Fruit fly (Drosophila melanogaster) whole organism, embryonic: ENCODE measurements around the gene Eig71Ej.

Source experiments
- Asciz ChIP-seq: fragments of 200-800 bp; sonication (Bioruptor generic); optimal IDR thresholded peaks from 2 replicates; lab custom pipeline; 2017; ENCODE audit warnings: missing biosample characterization, mild to moderate bottlenecking, missing genetic modification characterization, missing genetic modification reagents
- B-H1 ChIP-seq: fragments of 200-800 bp; sonication (Bioruptor generic); IDR thresholded peaks from 3 replicates; pipeline ENCODE4 v1.3.6; 2022; ENCODE audit warnings: missing biosample characterization, missing genetic modification characterization
- C15 ChIP-seq: fragments of 200-800 bp; sonication (Bioruptor generic); IDR thresholded peaks from 3 replicates; pipeline ENCODE4 v1.3.6; 2022; ENCODE audit warnings: missing biosample characterization, missing genetic modification characterization
- CG11085 ChIP-seq: fragments of 200-800 bp; sonication (Bioruptor generic); IDR thresholded peaks from 2 replicates; pipeline ENCODE4 v1.3.6; 2022; ENCODE audit warnings: missing biosample characterization, missing genetic modification characterization
- CG11504 ChIP-seq: fragments of 200-800 bp; sonication (Bioruptor generic); optimal IDR thresholded peaks from 3 replicates; lab custom pipeline; 2019; ENCODE audit warnings: missing biosample characterization, mild to moderate bottlenecking, missing genetic modification characterization, moderate library complexity
- CG11696 ChIP-seq: fragments of 200-800 bp; sonication (Bioruptor generic); IDR thresholded peaks from 2 replicates; pipeline ENCODE4 v1.3.6; 2022; ENCODE audit warnings: missing biosample characterization, missing genetic modification characterization
- CG12104 ChIP-seq: fragments of 200-800 bp; sonication (Bioruptor generic); optimal IDR thresholded peaks from 3 replicates; lab custom pipeline; 2016; ENCODE audit warnings: missing biosample characterization, missing genetic modification characterization
- CG1529 ChIP-seq: fragments of 200-800 bp; sonication (Bioruptor generic); optimal IDR thresholded peaks from 3 replicates; lab custom pipeline; 2018; ENCODE audit warnings: missing biosample characterization, missing genetic modification characterization
- CG15479 ChIP-seq: fragments of 200-800 bp; sonication (Bioruptor generic); optimal IDR thresholded peaks from 3 replicates; lab custom pipeline; 2019; ENCODE audit warnings: missing biosample characterization, mild to moderate bottlenecking, missing genetic modification characterization, moderate library complexity
- CG16813 ChIP-seq: fragments of 200-800 bp; sonication (Bioruptor generic); IDR thresholded peaks from 3 replicates; pipeline ENCODE4 v1.3.6; 2022; ENCODE audit warnings: missing biosample characterization, missing genetic modification characterization; ENCODE audit not compliant: partially characterized antibody
- CG17802 ChIP-seq: fragments of 200-800 bp; sonication (Bioruptor generic); optimal IDR thresholded peaks from 2 replicates; lab custom pipeline; 2018; ENCODE audit warnings: missing biosample characterization, mild to moderate bottlenecking, missing genetic modification characterization, moderate library complexity
- CG18262 ChIP-seq: fragments of 200-800 bp; optimal IDR thresholded peaks from 3 replicates; lab custom pipeline; 2019; ENCODE audit warnings: missing biosample characterization, mild to moderate bottlenecking, missing genetic modification characterization, moderate library complexity
- CG1832 ChIP-seq: fragments of 200-800 bp; sonication (Bioruptor generic); optimal IDR thresholded peaks from 2 replicates; lab custom pipeline; 2017; ENCODE audit warnings: missing biosample characterization, mild to moderate bottlenecking, missing genetic modification characterization, inconsistent platforms
- CG2712 ChIP-seq: fragments of 200-800 bp; optimal IDR thresholded peaks from 3 replicates; lab custom pipeline; 2019; ENCODE audit warnings: missing biosample characterization, mild to moderate bottlenecking, missing genetic modification characterization, moderate library complexity
- CG2875 ChIP-seq: fragments of 200-800 bp; sonication (Bioruptor generic); optimal IDR thresholded peaks from 2 replicates; lab custom pipeline; 2017; ENCODE audit warnings: missing biosample characterization, mild to moderate bottlenecking, missing genetic modification characterization, missing genetic modification reagents
- CG32767 ChIP-seq: fragments of 200-800 bp; sonication (Bioruptor generic); IDR thresholded peaks from 2 replicates; pipeline ENCODE4 v1.3.6; 2022; ENCODE audit warnings: missing biosample characterization, missing genetic modification characterization
- CG34224 ChIP-seq: fragments of 200-800 bp; sonication (Bioruptor generic); IDR thresholded peaks from 3 replicates; pipeline ENCODE4 v1.3.6; 2022; ENCODE audit warnings: missing biosample characterization, missing genetic modification characterization; ENCODE audit not compliant: partially characterized antibody
- CG4282 ChIP-seq: fragments of 200-800 bp; sonication (Bioruptor generic); optimal IDR thresholded peaks from 2 replicates; lab custom pipeline; 2016; ENCODE audit warnings: missing biosample characterization, missing genetic modification characterization
- CG6813 ChIP-seq: fragments of 200-800 bp; sonication (Bioruptor generic); optimal IDR thresholded peaks from 2 replicates; lab custom pipeline; 2017; ENCODE audit warnings: missing biosample characterization, missing genetic modification characterization, mild to moderate bottlenecking, moderate library complexity, missing genetic modification reagents
- CG8089 ChIP-seq: fragments of 200-800 bp; sonication (Bioruptor generic); optimal IDR thresholded peaks from 3 replicates; lab custom pipeline; 2016; ENCODE audit warnings: missing biosample characterization, missing genetic modification characterization
- CTCF ChIP-seq: fragments of 200-800 bp; sonication (Bioruptor generic); optimal IDR thresholded peaks from 2 replicates; lab custom pipeline; 2017; ENCODE audit warnings: missing biosample characterization, mild to moderate bottlenecking, missing genetic modification characterization, moderate library complexity
- Ets65A ChIP-seq: fragments of 200-800 bp; sonication (Bioruptor generic); peaks from one replicate; lab custom pipeline; 2016; ENCODE audit warnings: missing biosample characterization, missing genetic modification characterization
- Hr78 ChIP-seq, 2 experiments: fragments of 200-800 bp in 1 of 2; fragments of >200 bp in 1 of 2; sonication (Bioruptor generic) in 1 of 2; optimal IDR thresholded peaks; 2 replicates each; lab custom pipeline; 2017 to 2019; ENCODE audit warnings: missing biosample characterization in 2 of 2, missing genetic modification characterization in 2 of 2, mild to moderate bottlenecking in 1 of 2, moderate library complexity in 1 of 2
- Med ChIP-seq: fragments of 200-800 bp; sonication (Bioruptor generic); peaks from one replicate; lab custom pipeline; 2016; ENCODE audit warnings: missing biosample characterization, missing genetic modification characterization, mild to moderate bottlenecking, inconsistent platforms, moderate library complexity
- NFAT ChIP-seq: fragments of 200-800 bp; sonication (Bioruptor generic); IDR thresholded peaks from 2 replicates; pipeline ENCODE4 v1.3.6; 2022; ENCODE audit warnings: missing biosample characterization, missing genetic modification characterization
- Ptx1 ChIP-seq: fragments of 200-800 bp; sonication (Bioruptor generic); IDR thresholded peaks from 2 replicates; pipeline ENCODE4 v1.3.6; 2022; ENCODE audit warnings: missing biosample characterization, missing genetic modification characterization
- Tbp ChIP-seq: fragments of >200 bp; optimal IDR thresholded peaks from 2 replicates; lab custom pipeline; 2018; ENCODE audit warnings: missing biosample characterization, missing genetic modification characterization
- Xrp1 ChIP-seq: fragments of 200-800 bp; sonication (Bioruptor generic); IDR thresholded peaks from 2 replicates; pipeline ENCODE4 v1.3.6; 2022; ENCODE audit warnings: missing biosample characterization, missing genetic modification characterization
- ato ChIP-seq: fragments of 200-800 bp; sonication (Bioruptor generic); IDR thresholded peaks from 2 replicates; pipeline ENCODE4 v1.3.6; 2022; ENCODE audit warnings: missing biosample characterization, missing genetic modification characterization; ENCODE audit not compliant: partially characterized antibody
- chinmo ChIP-seq: fragments of 200-800 bp; sonication (Bioruptor generic); IDR thresholded peaks from 4 replicates; pipeline ENCODE4 v1.3.6; 2022; ENCODE audit warnings: missing biosample characterization, missing genetic modification characterization; ENCODE audit not compliant: partially characterized antibody
- ems ChIP-seq: fragments of 200-800 bp; sonication (Bioruptor generic); optimal IDR thresholded peaks from 3 replicates; lab custom pipeline; 2016; ENCODE audit warnings: missing biosample characterization, missing genetic modification characterization
- ewg ChIP-seq: fragments of 200-800 bp; sonication (Bioruptor generic); optimal IDR thresholded peaks from 3 replicates; lab custom pipeline; 2017; ENCODE audit warnings: mild to moderate bottlenecking, missing biosample characterization, missing genetic modification reagents, missing genetic modification characterization
- gce ChIP-seq: fragments of 200-800 bp; sonication (Bioruptor generic); IDR thresholded peaks from 3 replicates; pipeline ENCODE4 v1.3.6; 2022; ENCODE audit warnings: missing biosample characterization, missing genetic modification characterization
- jigr1 ChIP-seq: fragments of 200-800 bp; sonication (Bioruptor generic); IDR thresholded peaks from 3 replicates; pipeline ENCODE4 v1.3.6; 2022; ENCODE audit warnings: missing biosample characterization, missing genetic modification characterization
- peb ChIP-seq: fragments of 200-800 bp; sonication (Bioruptor generic); IDR thresholded peaks from 2 replicates; pipeline ENCODE4 v1.3.6; 2022; ENCODE audit warnings: missing biosample characterization, missing genetic modification characterization
- ranshi ChIP-seq: fragments of 200-800 bp; sonication (Bioruptor generic); IDR thresholded peaks from 2 replicates; pipeline ENCODE4 v1.3.6; 2022; ENCODE audit warnings: missing biosample characterization, missing genetic modification characterization
- repo ChIP-seq: fragments of 200-800 bp; sonication (Bioruptor generic); optimal IDR thresholded peaks from 2 replicates; lab custom pipeline; 2016; ENCODE audit warnings: missing biosample characterization, missing genetic modification characterization
- ro ChIP-seq: fragments of 200-800 bp; sonication (Bioruptor generic); IDR thresholded peaks from 2 replicates; pipeline ENCODE4 v1.3.6; 2022; ENCODE audit warnings: missing biosample characterization, missing genetic modification characterization
- slbo ChIP-seq: fragments of 200-800 bp; sonication (Bioruptor generic); IDR thresholded peaks from 2 replicates; pipeline ENCODE4 v1.3.6; 2022; ENCODE audit warnings: missing biosample characterization, missing genetic modification characterization
- so ChIP-seq: fragments of 200-800 bp; sonication (Bioruptor generic); IDR thresholded peaks from 3 replicates; pipeline ENCODE4 v1.3.6; 2022; ENCODE audit warnings: missing biosample characterization, missing genetic modification characterization
- sob ChIP-seq: fragments of 200-800 bp; sonication (Bioruptor generic); IDR thresholded peaks from 2 replicates; pipeline ENCODE4 v1.3.6; 2022; ENCODE audit warnings: missing biosample characterization, missing genetic modification characterization
- sr ChIP-seq: fragments of 200-800 bp; sonication (Bioruptor generic); IDR thresholded peaks from 3 replicates; pipeline ENCODE4 v1.3.6; 2022; ENCODE audit warnings: missing biosample characterization, missing genetic modification characterization
- tin ChIP-seq: fragments of 200-800 bp; sonication (Bioruptor generic); optimal IDR thresholded peaks from 3 replicates; lab custom pipeline; 2016; ENCODE audit warnings: missing biosample characterization, missing genetic modification characterization
- yki ChIP-seq: fragments of >200 bp; optimal IDR thresholded peaks from 3 replicates; lab custom pipeline; 2018

The Eig71Ej gene

DNA sequence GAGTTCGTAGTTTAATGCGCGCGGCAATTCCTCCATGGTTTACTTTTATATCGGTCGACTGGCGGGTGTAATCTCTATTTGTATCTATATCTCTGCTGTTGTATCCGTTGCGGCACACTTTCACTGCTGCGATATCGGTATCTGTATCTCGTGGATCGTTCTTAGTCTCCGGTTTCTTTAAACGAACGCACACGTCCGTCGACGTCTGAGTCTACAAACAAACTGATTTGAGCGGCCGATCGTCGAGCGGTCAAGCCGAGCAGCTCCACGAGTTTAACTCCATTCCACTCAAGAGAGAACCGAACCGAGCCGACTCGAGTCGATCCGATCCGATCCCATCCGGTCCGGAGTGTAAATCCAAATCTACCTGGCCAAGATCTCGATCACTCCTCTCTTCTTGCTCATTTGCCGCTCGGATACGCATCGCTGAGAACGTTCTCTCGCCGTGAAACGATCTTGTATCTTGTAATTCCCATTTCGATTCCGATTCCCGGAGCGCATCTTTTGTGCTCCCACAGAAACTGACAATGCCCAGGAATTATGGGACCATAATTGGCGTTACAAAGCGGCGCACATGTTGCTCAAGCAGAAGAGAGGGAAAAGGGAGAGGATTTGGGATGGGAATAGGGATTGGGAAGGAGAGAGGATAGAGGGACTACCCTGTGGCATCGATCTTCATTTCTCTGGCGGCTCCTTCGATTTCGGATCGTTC is 39.0 kb upstream of the Eig71Ej start, which contains the start of gene comm2 (continued):
- TF ChIP-seq jigr1 (GFP tag; lab: Robert Waterston, UW) (no peak), Ptx1 (GFP tag; lab: Robert Waterston, UW) (no peak), CG2875 (GFP tag; lab: Kevin White, UChicago) (no peak), CTCF (GFP tag; lab: Kevin White, UChicago) (no peak), CG34224 (GFP tag; lab: Robert Waterston, UW) (peak; percentile 65; the same call in 2 of the 3 replicates), CG11504 (tag; lab: Kevin White, UChicago) (no peak), CG8089 (GFP tag; lab: Kevin White, UChicago) (no peak), CG2712 (tag; lab: Kevin White, UChicago) (no peak), ewg (GFP tag; lab: Kevin White, UChicago) (no peak)
- TF ChIP-seq, all 482 proteins: peak for 74

- no peak for TF ChIP-seq CG12104 (GFP tag; lab: Kevin White, UChicago)
- TF ChIP-seq repo (GFP tag; lab: Kevin White, UChicago): no peak
- no peak for TF ChIP-seq CG17802 (tag; lab: Kevin White, UChicago)
- TF ChIP-seq CG11696 (GFP tag; lab: Robert Waterston, UW): no peak
- no peak for TF ChIP-seq yki (lab: Kevin White, UChicago)
- TF ChIP-seq CG1529 (GFP tag; lab: Kevin White, UChicago): no peak
- no peak for TF ChIP-seq CG11085 (GFP tag; lab: Robert Waterston, UW)
- no peak for TF ChIP-seq CG6813
- TF ChIP-seq CG18262 (tag; lab: Kevin White, UChicago): no peak
- no peak for TF ChIP-seq B-H1 (GFP tag; lab: Robert Waterston, UW)
- TF ChIP-seq CG15479 (GFP tag; lab: Kevin White, UChicago): no peak
- TF ChIP-seq chinmo (GFP tag; lab: Robert Waterston, UW): 0 out of 4 replicates have a peak, but pooled peaks have one; percentile 9
- TF ChIP-seq C15 (GFP tag; lab: Robert Waterston, UW): no peak
- TF ChIP-seq Xrp1 (GFP tag; lab: Robert Waterston, UW): no peak
- no peak for TF ChIP-seq gce (GFP tag; lab: Robert Waterston, UW)
- TF ChIP-seq CG1832: no peak
- TF ChIP-seq so (GFP tag; lab: Robert Waterston, UW): no peak
- peak; percentile 66 for TF ChIP-seq Ets65A (GFP tag; lab: Kevin White, UChicago)
- no peak for TF ChIP-seq CG32767 (GFP tag; lab: Robert Waterston, UW)
- TF ChIP-seq Tbp (GFP tag; lab: Kevin White, UChicago): no peak
- TF ChIP-seq Asciz: no peak
- 0 out of 2 replicates have a peak, but pooled peaks have one; percentile 13 for TF ChIP-seq slbo (GFP tag; lab: Robert Waterston, UW)
- TF ChIP-seq CG4282 (GFP tag; lab: Kevin White, UChicago): no peak
- TF ChIP-seq tin (GFP tag; lab: Kevin White, UChicago): no peak
- no peak for TF ChIP-seq Hr78 (GFP tag; optimal IDR thresholded peaks at IDR 0.05; lab: Kevin White, UChicago)
- no peak for TF ChIP-seq NFAT (GFP tag; lab: Robert Waterston, UW)
- no peak for TF ChIP-seq ato (GFP tag; lab: Robert Waterston, UW)
- TF ChIP-seq Med: peak; percentile 26
- TF ChIP-seq ro (GFP tag; lab: Robert Waterston, UW): no peak
- no peak for TF ChIP-seq ems (GFP tag; lab: Kevin White, UChicago)
- no peak; the same call in 2 of the 3 replicates for TF ChIP-seq CG16813 (GFP tag; lab: Robert Waterston, UW)
- TF ChIP-seq sr (GFP tag; lab: Robert Waterston, UW): no peak
- TF ChIP-seq ranshi (GFP tag; lab: Robert Waterston, UW): no peak
- TF ChIP-seq sob (GFP tag; lab: Robert Waterston, UW): no peak
- TF ChIP-seq peb (GFP tag; lab: Robert Waterston, UW): no peak
- TF ChIP-seq, all 482 proteins: peak for 4
Observed at dm6 chr3L:15697916-15698315, 37.1 kb upstream of the Eig71Ej start.
